Fruit fly (Drosophila melanogaster): ENCODE data around the gene EMC2A.
"Not testable (repeated sequence)": the region's sequence is repeated elsewhere in the genome, so short reads cannot be mapped to it uniquely, and the experiment has no call there.

Gene EMC2A

DNA sequence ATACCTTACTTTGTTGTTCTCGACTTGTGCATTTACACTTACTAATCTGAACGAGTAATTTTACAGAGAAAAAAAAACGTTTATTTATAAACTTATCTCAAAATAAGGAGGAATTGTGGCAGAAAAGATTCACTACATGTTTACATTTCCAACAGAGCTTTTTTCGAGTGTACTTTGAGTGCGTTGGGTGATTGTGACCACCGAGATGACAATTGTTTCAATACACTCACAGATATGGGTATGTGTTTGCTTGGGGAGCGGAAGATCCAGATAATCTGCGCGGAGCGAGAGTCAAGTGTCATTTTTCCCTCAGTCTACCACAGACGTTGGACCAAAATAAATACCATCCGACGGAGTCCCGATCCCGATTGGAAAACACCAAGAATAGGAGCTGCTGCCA, 3.2 kb downstream of the EMC2A start, which contains the start of gene CG31274:
Gene CG31274, plus strand, starts transcription at position 301 of the 400 bp plus-strand sequence.
- TF ChIP-seq CG6163 (GFP tag; IDR thresholded peaks at IDR 0.05); fd85E (GFP tag; optimal IDR thresholded peaks at IDR 0.05); esn (GFP tag; optimal IDR thresholded peaks at IDR 0.05): not testable (repeated sequence)

DNA sequence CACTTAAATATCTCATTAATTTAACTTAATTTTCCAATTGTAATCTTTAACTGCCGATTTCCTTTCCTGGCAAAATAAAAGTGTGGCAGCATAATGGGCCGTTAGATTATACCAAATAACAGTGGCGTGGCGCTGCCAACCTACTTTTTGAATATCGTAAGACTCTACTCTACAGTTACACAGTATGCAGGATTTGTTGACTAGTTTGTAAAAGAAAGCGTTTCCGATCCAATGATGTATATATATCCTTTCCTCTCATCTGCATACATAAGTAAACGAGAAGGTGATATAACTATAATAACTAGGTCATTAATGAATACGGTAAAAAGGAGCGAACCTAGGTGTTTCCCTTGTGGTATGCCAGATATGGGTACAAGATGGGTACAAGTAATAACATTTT, 4.1 kb downstream of the EMC2A start, which contains the start of gene EMC2B:
Gene EMC2B, minus strand, starts transcription at position 98 of the 400 bp plus-strand sequence.
- TF ChIP-seq eg (GFP tag; IDR thresholded peaks at IDR 0.05) (no peak), vri (GFP tag; optimal IDR thresholded peaks at IDR 0.05) (no peak), topi (GFP tag; optimal IDR thresholded peaks at IDR 0.05) (peak; percentile 51), Ets21C (GFP tag; optimal IDR thresholded peaks at IDR 0.05) (peak; percentile 63), net (GFP tag; optimal IDR thresholded peaks at IDR 0.05) (no peak), CG4318 (GFP tag; optimal IDR thresholded peaks at IDR 0.05) (no peak), Smox (GFP tag; optimal IDR thresholded peaks at IDR 0.05) (no peak), Eip78C (GFP tag) (peak; percentile 54), Eip75B (GFP tag; optimal IDR thresholded peaks at IDR 0.05) (peak; percentile 57), acj6 (GFP tag; optimal IDR thresholded peaks at IDR 0.05) (peak; percentile 21), CG7368 (GFP tag; optimal IDR thresholded peaks at IDR 0.05) (no peak), CG6854 (GFP tag; optimal IDR thresholded peaks at IDR 0.05) (peak; percentile 8), Gug (GFP tag; IDR thresholded peaks at IDR 0.05) (no peak), achi (GFP tag; optimal IDR thresholded peaks at IDR 0.05) (peak; percentile 24), lz (GFP tag; optimal IDR thresholded peaks at IDR 0.05) (peak; percentile 63), Blimp-1 (GFP tag; optimal IDR thresholded peaks at IDR 0.05) (no peak), CG32006 (GFP tag; optimal IDR thresholded peaks at IDR 0.05) (no peak), CG3032 (tag; optimal IDR thresholded peaks at IDR 0.05) (peak; percentile 47), spab (GFP tag; optimal IDR thresholded peaks at IDR 0.05) (no peak), CG1621 (tag; optimal IDR thresholded peaks at IDR 0.05) (peak; percentile 41), CG11902 (GFP tag; optimal IDR thresholded peaks at IDR 0.05) (peak; percentile 15), CG11762 (GFP tag; optimal IDR thresholded peaks at IDR 0.05; ENCODE audit: insufficient read depth) (no peak), fd59A (GFP tag; optimal IDR thresholded peaks at IDR 0.05) (no peak), CG6163 (GFP tag; IDR thresholded peaks at IDR 0.05) (no peak), Sox14 (GFP tag; optimal IDR thresholded peaks at IDR 0.05) (peak; percentile 46), Hr39 (GFP tag; optimal IDR thresholded peaks at IDR 0.05) (peak; percentile 60), Met (GFP tag; optimal IDR thresholded peaks at IDR 0.05) (no peak), CG8632 (GFP tag; optimal IDR thresholded peaks at IDR 0.05) (no peak), CG11294 (GFP tag; IDR thresholded peaks at IDR 0.05) (no peak), CG15336 (GFP tag; IDR thresholded peaks at IDR 0.05) (no peak), esn (GFP tag; optimal IDR thresholded peaks at IDR 0.05) (peak; percentile 58), CG8119 (GFP tag; IDR thresholded peaks at IDR 0.05) (no peak), CG10631 (GFP tag; optimal IDR thresholded peaks at IDR 0.05) (peak; percentile 33), Sox15 (GFP tag; optimal IDR thresholded peaks at IDR 0.05) (no peak), Sox102F (GFP tag; optimal IDR thresholded peaks at IDR 0.05) (peak; percentile 47), CG8319 (GFP tag; optimal IDR thresholded peaks at IDR 0.05) (peak; percentile 24), Lpt (GFP tag; optimal IDR thresholded peaks at IDR 0.05) (no peak), ss (GFP tag; optimal IDR thresholded peaks at IDR 0.05) (no peak), CG3919 (GFP tag; optimal IDR thresholded peaks at IDR 0.05) (peak; percentile 52), fd85E (GFP tag; optimal IDR thresholded peaks at IDR 0.05) (no peak), dac (GFP tag; optimal IDR thresholded peaks at IDR 0.05) (no peak), Hr38 (GFP tag; optimal IDR thresholded peaks at IDR 0.05) (no peak), Eip93F (GFP tag; optimal IDR thresholded peaks at IDR 0.05) (no peak), CG6276 (GFP tag; optimal IDR thresholded peaks at IDR 0.05) (no peak), fkh (GFP tag; optimal IDR thresholded peaks at IDR 0.05) (no peak), svp (GFP tag) (peak; percentile 20), CG6792 (GFP tag; optimal IDR thresholded peaks at IDR 0.05) (peak; percentile 4), cyc (GFP tag; optimal IDR thresholded peaks at IDR 0.05) (peak; percentile 36), Hr4 (GFP tag; optimal IDR thresholded peaks at IDR 0.05) (peak; percentile 57), CG10669 (GFP tag; optimal IDR thresholded peaks at IDR 0.05) (no peak), CG31627 (GFP tag; optimal IDR thresholded peaks at IDR 0.05) (peak; percentile 52)

All from whole organism, prepupa.